Worm (Caenorhabditis elegans): ENCODE data around the gene sra-28.

DNA sequence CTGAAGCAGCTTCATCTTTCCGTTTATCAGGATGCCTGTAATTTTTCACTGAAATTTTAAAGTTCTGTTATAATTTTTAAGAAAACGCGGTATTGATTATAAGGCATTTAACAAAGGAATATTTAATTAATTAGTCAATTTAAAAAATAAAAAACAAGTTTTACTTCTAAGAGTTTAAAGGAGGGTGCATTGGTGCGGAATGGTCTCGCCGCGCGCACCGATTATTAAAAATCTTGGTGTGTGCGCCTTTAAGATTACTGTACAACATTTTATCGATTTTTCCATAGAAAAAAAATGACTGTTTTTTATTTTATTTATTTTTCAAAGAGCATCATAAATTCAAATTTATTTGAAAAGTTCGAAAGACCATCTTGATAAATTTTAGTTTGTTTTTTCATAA is 23.9 kb upstream of the sra-28 start:
- no peak for TF ChIP-seq mls-2 (tag; optimal IDR thresholded peaks at IDR 0.05)
- no peak for TF ChIP-seq tbx-8 (GFP tag; optimal IDR thresholded peaks at IDR 0.05)
- no peak for TF ChIP-seq blmp-1 (tag; optimal IDR thresholded peaks at IDR 0.05)
- TF ChIP-seq nhr-2 (tag; optimal IDR thresholded peaks at IDR 0.05) = no peak
- TF ChIP-seq nhr-28 (tag; optimal IDR thresholded peaks at IDR 0.05) = no peak
- no peak for TF ChIP-seq ces-1 (GFP tag; optimal IDR thresholded peaks at IDR 0.05)
- TF ChIP-seq pha-4 (tag; optimal IDR thresholded peaks at IDR 0.05) = no peak
